Worm (Caenorhabditis elegans) whole organism, mixed stage, embryonic: ENCODE measurements around the gene mes-6.

Experiments
- M03D4.4 ChIP-seq: sonication (generic microtip); optimal IDR thresholded peaks from 2 replicates; lab custom pipeline; 2017; ENCODE audit warnings: mild to moderate bottlenecking, missing genetic modification characterization, missing compliant biosample characterization
- blmp-1 ChIP-seq: fragments of 150-350 bp; optimal IDR thresholded peaks from 2 replicates; lab custom pipeline; 2014; ENCODE audit warnings: missing biosample characterization, missing genetic modification characterization
- ceh-39 ChIP-seq: fragments of 150-350 bp; optimal IDR thresholded peaks from 2 replicates; lab custom pipeline; 2014; ENCODE audit warnings: missing biosample characterization, missing genetic modification characterization
- ceh-43 ChIP-seq: fragments of 200-800 bp; sonication (Bioruptor generic); optimal IDR thresholded peaks from 2 replicates; lab custom pipeline; 2018; ENCODE audit warnings: mild to moderate bottlenecking, missing genetic modification characterization, moderate library complexity, missing compliant biosample characterization
- ces-1 ChIP-seq: fragments of 150-350 bp; optimal IDR thresholded peaks from 2 replicates; lab custom pipeline; 2014; ENCODE audit warnings: missing biosample characterization, missing genetic modification reagents, missing genetic modification characterization
- cnd-1 ChIP-seq: fragments of 200-800 bp; sonication (Bioruptor generic); optimal IDR thresholded peaks from 2 replicates; lab custom pipeline; 2018; ENCODE audit warnings: mild to moderate bottlenecking, missing genetic modification characterization, missing compliant biosample characterization
- drap-1 ChIP-seq: fragments of 200-800 bp; sonication (Bioruptor generic); optimal IDR thresholded peaks from 3 replicates; lab custom pipeline; 2018; ENCODE audit warnings: mild to moderate bottlenecking, missing genetic modification characterization, missing compliant biosample characterization
- elt-1 ChIP-seq: sonication (generic microtip); optimal IDR thresholded peaks from 2 replicates; lab custom pipeline; 2017; ENCODE audit warnings: missing genetic modification characterization, mild to moderate bottlenecking, missing compliant biosample characterization, antibody characterized with exemption, moderate library complexity, borderline replicate concordance; ENCODE audit not compliant: insufficient read depth
- elt-3 ChIP-seq: fragments of 150-350 bp; optimal IDR thresholded peaks from 2 replicates; lab custom pipeline; 2014; ENCODE audit warnings: missing biosample characterization, missing genetic modification characterization
- flh-1 ChIP-seq: fragments of 200-800 bp; sonication (Bioruptor generic); optimal IDR thresholded peaks from 2 replicates; lab custom pipeline; 2018; ENCODE audit warnings: mild to moderate bottlenecking, missing genetic modification characterization, moderate library complexity, missing compliant biosample characterization
- ham-2 ChIP-seq: fragments of 200-800 bp; sonication (Bioruptor generic); optimal IDR thresholded peaks from 2 replicates; lab custom pipeline; 2018; ENCODE audit warnings: mild to moderate bottlenecking, missing genetic modification characterization, missing compliant biosample characterization
- hlh-1 ChIP-seq: fragments of 150-350 bp; optimal IDR thresholded peaks from 2 replicates; lab custom pipeline; 2014; ENCODE audit warnings: missing biosample characterization, missing genetic modification reagents, missing genetic modification characterization
- lin-13 ChIP-seq: fragments of 150-350 bp; optimal IDR thresholded peaks from 2 replicates; lab custom pipeline; 2014; ENCODE audit warnings: missing biosample characterization, missing genetic modification characterization
- lin-32 ChIP-seq: fragments of 200-800 bp; sonication (Bioruptor generic); optimal IDR thresholded peaks from 2 replicates; lab custom pipeline; 2018; ENCODE audit warnings: mild to moderate bottlenecking, missing genetic modification characterization, missing compliant biosample characterization
- lsy-2 ChIP-seq: fragments of 150-350 bp; optimal IDR thresholded peaks from 2 replicates; lab custom pipeline; 2014; ENCODE audit warnings: missing biosample characterization, missing genetic modification characterization
- mab-5 ChIP-seq: fragments of 150-350 bp; optimal IDR thresholded peaks from 2 replicates; lab custom pipeline; 2014; ENCODE audit warnings: missing biosample characterization, missing genetic modification characterization
- mep-1 ChIP-seq: fragments of 150-350 bp; optimal IDR thresholded peaks from 2 replicates; lab custom pipeline; 2017; ENCODE audit warnings: missing biosample characterization, missing genetic modification reagents, missing genetic modification characterization, inconsistent platforms
- mls-2 ChIP-seq: sonication (generic microtip); optimal IDR thresholded peaks from 2 replicates; lab custom pipeline; 2016; ENCODE audit warnings: mild to moderate bottlenecking, missing genetic modification characterization, moderate library complexity, missing compliant biosample characterization
- nhr-12 ChIP-seq: fragments of 150-350 bp; optimal IDR thresholded peaks from 2 replicates; lab custom pipeline; 2014; ENCODE audit warnings: missing biosample characterization, missing genetic modification characterization
- nhr-2 ChIP-seq: fragments of 150-350 bp; optimal IDR thresholded peaks from 2 replicates; lab custom pipeline; 2014; ENCODE audit warnings: missing biosample characterization, missing genetic modification characterization
- nhr-28 ChIP-seq: fragments of 150-350 bp; optimal IDR thresholded peaks from 2 replicates; lab custom pipeline; 2014; ENCODE audit warnings: missing biosample characterization, missing genetic modification characterization
- nhr-76 ChIP-seq: sonication (generic microtip); optimal IDR thresholded peaks from 2 replicates; lab custom pipeline; 2017; ENCODE audit warnings: missing biosample characterization, missing genetic modification characterization
- pha-4 ChIP-seq: fragments of 150-350 bp; optimal IDR thresholded peaks from 2 replicates; lab custom pipeline; 2018; ENCODE audit warnings: missing biosample characterization, missing genetic modification reagents, missing genetic modification characterization
- sem-2 ChIP-seq: fragments of 200-800 bp; sonication (Bioruptor generic); optimal IDR thresholded peaks from 2 replicates; lab custom pipeline; 2018; ENCODE audit warnings: mild to moderate bottlenecking, missing genetic modification characterization, missing compliant biosample characterization
- snpc-4 ChIP-seq: fragments of 150-350 bp; optimal IDR thresholded peaks from 2 replicates; lab custom pipeline; 2014; ENCODE audit warnings: missing biosample characterization, missing genetic modification characterization
- sptf-1 ChIP-seq: sonication (generic microtip); optimal IDR thresholded peaks from 2 replicates; lab custom pipeline; 2017; ENCODE audit warnings: mild to moderate bottlenecking, missing genetic modification characterization, moderate library complexity, missing compliant biosample characterization
- tbx-8 ChIP-seq: fragments of 200-800 bp; sonication (Bioruptor generic); optimal IDR thresholded peaks from 2 replicates; lab custom pipeline; 2018; ENCODE audit warnings: mild to moderate bottlenecking, missing genetic modification characterization, moderate library complexity, missing compliant biosample characterization
- unc-39 ChIP-seq: fragments of 150-350 bp; optimal IDR thresholded peaks from 2 replicates; lab custom pipeline; 2014; ENCODE audit warnings: missing biosample characterization, missing genetic modification characterization
- zip-8 ChIP-seq: fragments of 150-350 bp; optimal IDR thresholded peaks from 2 replicates; lab custom pipeline; 2014; ENCODE audit warnings: missing biosample characterization, missing genetic modification characterization
- ztf-11 ChIP-seq: fragments of 150-350 bp; optimal IDR thresholded peaks from 2 replicates; lab custom pipeline; 2014; ENCODE audit warnings: missing biosample characterization, missing genetic modification characterization

Gene mes-6

DNA sequence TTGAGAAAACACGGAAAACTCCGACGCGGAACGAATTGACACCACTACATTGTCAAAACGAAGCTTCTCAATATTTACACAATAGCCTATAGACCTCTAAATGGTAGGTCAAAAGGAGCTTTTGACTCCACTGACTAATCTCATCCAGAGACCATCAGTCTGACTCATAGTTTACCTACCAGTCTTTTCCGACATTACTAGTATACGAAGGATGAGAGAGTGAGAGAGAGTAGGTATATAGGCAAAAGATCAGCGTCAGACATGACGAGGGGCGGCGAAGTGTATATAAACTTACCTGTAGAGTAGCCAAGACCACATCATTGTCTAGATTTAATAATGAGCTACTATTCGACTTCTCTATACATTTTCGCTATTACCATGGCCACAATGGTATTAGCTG is 23.9 kb upstream of the mes-6 start, which contains the start of gene srlf-3:
srlf-3 (plus strand) TSS at position 301 of the 400 bp plus-strand sequence.
- no peak for TF ChIP-seq ceh-43 (GFP tag; lab: Kevin White, UChicago)
- no peak for TF ChIP-seq sptf-1 (tag; lab: Kevin White, UChicago)

DNA sequence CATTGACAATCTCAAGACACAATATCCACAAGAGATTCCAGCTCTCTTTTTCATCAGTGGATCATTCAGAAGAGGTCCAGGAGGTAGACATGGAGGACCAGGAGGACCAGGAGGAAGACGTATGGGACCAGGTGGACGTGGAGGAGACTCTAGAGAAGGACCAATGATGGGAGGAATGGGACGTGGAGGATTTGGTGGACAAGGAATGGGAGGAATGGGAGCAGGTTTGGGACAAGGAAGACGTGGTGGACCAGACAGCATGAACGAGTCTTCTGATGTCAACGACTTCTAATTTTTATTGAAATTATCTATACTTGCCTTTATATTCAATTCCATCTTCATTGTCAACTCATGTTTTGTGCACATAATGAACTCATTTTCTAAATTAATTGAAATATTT is 23.0 kb upstream of the mes-6 start:
- TF ChIP-seq ztf-11 (tag; lab: Kevin White, UChicago) (no peak), unc-39 (no peak), mep-1 (no peak), lin-13 (tag; lab: Kevin White, UChicago) (no peak), ham-2 (no peak), M03D4.4 (tag; lab: Kevin White, UChicago) (no peak), ces-1 (GFP tag; lab: Kevin White, UChicago) (no peak), sptf-1 (tag; lab: Kevin White, UChicago) (no peak), tbx-8 (no peak), sem-2 (GFP tag; lab: Kevin White, UChicago) (no peak), ceh-43 (GFP tag; lab: Kevin White, UChicago) (no peak), mls-2 (tag; lab: Kevin White, UChicago) (no peak), ceh-39 (tag; lab: Kevin White, UChicago) (no peak), elt-1 (tag; lab: Kevin White, UChicago) (no peak), zip-8 (no peak), nhr-12 (tag; lab: Kevin White, UChicago) (no peak), lin-32 (no peak), pha-4 (tag; lab: Kevin White, UChicago) (no peak), flh-1 (GFP tag; lab: Kevin White, UChicago) (no peak)

DNA sequence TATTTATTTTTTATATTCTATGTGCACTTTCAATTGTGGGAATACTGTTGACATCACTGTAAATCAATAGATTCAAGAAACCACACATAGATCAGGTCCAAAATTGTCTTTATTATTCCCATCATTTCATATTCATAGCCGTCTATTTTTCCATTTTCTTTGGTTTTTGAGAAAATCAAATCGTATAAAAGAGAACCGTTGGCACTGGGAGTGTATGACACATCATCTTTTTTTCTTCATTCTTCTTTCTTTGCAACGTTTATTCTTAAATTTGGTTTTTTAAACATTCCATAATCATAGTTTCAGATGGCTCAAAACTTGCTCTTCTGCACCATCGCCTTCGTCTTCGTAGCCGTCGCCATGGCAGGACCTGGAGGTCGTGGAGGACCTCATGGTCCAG is 21.2 kb upstream of the mes-6 start, which contains the start of gene srlf-2:
srlf-2 (plus strand) TSS at position 301 of the 400 bp plus-strand sequence.
- no peak for TF ChIP-seq nhr-28
- no peak for TF ChIP-seq sptf-1 (tag; lab: Kevin White, UChicago)
- TF ChIP-seq mls-2 (tag; lab: Kevin White, UChicago): no peak
- no peak for TF ChIP-seq nhr-12 (tag; lab: Kevin White, UChicago)
- no peak for TF ChIP-seq lin-13 (tag; lab: Kevin White, UChicago)
- no peak for TF ChIP-seq nhr-76

DNA sequence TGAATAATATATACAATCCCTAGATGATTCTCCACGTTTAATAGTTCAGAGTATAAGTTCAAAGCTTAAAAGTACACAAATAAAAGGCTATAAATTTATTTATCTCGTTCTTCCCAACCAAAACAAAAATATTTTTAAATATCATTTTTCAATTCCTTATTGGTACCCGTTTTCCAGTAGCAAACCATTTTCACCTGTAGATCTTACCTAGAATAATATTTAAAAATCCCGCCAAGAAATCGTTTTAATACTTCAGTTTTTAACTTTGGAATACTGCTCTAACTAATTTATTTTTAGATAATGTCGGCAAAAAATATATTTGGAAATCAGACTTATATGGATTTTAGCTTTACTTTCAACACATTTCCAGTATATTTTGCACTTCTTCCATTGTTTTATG is 18.8 kb upstream of the mes-6 start, which contains the start of gene sru-7:
sru-7 (plus strand) TSS at position 301 of the 400 bp plus-strand sequence.
- no peak for TF ChIP-seq tbx-8
- TF ChIP-seq nhr-12 (tag; lab: Kevin White, UChicago): no peak
- no peak for TF ChIP-seq snpc-4
- no peak for TF ChIP-seq hlh-1

DNA sequence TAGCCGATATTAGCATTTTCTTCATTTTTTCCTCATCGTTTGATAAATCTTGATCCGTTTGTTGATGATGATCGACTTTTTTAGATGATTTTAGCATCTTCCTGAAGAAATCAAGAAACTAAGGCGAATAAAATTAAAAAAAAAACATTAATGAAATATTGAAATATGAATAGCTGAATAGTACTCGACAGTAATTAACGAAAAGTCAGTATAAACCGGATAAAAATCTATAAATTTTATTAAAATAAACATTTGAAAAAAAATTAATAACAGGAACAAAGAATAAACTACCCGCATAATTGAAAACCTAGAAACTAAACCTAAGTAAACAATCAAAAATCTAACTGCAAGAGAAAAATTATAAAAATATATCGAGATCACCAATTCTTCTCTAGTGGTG is 14.8 kb upstream of the mes-6 start, which contains the start of gene C28C12.12:
C28C12.12 (minus strand) TSS at position 101 of the 400 bp plus-strand sequence.
- TF ChIP-seq tbx-8 (no peak), lin-32 (no peak), M03D4.4 (tag; lab: Kevin White, UChicago) (no peak), ham-2 (no peak), lsy-2 (tag; lab: Kevin White, UChicago) (no peak), ces-1 (GFP tag; lab: Kevin White, UChicago) (no peak), sem-2 (GFP tag; lab: Kevin White, UChicago) (no peak), nhr-2 (tag; lab: Kevin White, UChicago) (no peak), hlh-1 (no peak), unc-39 (no peak), mab-5 (tag; lab: Kevin White, UChicago) (no peak), ceh-39 (tag; lab: Kevin White, UChicago) (no peak), blmp-1 (no peak), zip-8 (no peak)

DNA sequence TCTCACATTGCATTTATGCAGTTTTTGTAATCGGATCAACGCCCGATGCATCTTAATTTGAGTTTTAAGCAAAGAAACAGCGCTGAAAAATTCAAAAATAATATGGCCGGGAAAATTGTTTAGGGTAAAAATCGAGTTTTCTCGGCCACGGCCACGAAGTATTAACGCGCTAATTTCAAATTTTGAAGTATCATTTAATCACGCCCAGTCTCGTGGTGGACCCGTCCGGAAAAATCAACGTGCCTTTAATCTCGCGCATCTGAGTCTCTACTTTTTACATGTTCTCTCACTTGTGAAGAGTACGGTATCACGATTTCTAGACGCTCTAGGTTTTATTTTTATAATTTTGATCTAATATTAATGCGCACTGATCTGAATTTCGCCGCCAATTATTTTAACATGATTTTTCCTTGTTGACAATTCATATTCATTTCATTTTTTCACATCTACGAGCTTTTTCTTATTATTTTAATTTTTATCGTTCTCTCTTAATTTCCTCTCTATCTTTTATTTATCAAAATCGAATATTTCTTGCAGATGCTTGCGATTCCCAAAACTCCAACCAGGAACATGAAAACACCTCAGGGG is 12.2 kb upstream of the mes-6 start, which contains the start of the genes acdh-13 and mesp-1:
acdh-13 (minus strand) TSS at position 51 of the 588 bp plus-strand sequence.
mesp-1 (plus strand) TSS at position 538 of the 588 bp plus-strand sequence.
- TF ChIP-seq drap-1 (GFP tag; lab: Kevin White, UChicago): no peak
- no peak for TF ChIP-seq nhr-2 (tag; lab: Kevin White, UChicago)
- TF ChIP-seq snpc-4: no peak
- no peak for TF ChIP-seq zip-8
- TF ChIP-seq sptf-1 (tag; lab: Kevin White, UChicago): no peak
- no peak for TF ChIP-seq sem-2 (GFP tag; lab: Kevin White, UChicago)
- no peak for TF ChIP-seq elt-1 (tag; lab: Kevin White, UChicago)
- TF ChIP-seq nhr-12 (tag; lab: Kevin White, UChicago): no peak
- TF ChIP-seq ceh-43 (GFP tag; lab: Kevin White, UChicago): no peak
- TF ChIP-seq elt-3 (tag; lab: Kevin White, UChicago): no peak
- no peak for TF ChIP-seq cnd-1 (tag; lab: Kevin White, UChicago)
- TF ChIP-seq mab-5 (tag; lab: Kevin White, UChicago): no peak
- TF ChIP-seq mls-2 (tag; lab: Kevin White, UChicago): no peak
- no peak for TF ChIP-seq M03D4.4 (tag; lab: Kevin White, UChicago)
